Fruit fly (Drosophila melanogaster) whole organism, embryonic: ENCODE measurements around the gene CG42585.
A peak's percentile ranks its signal among the peaks of the same experiment; 100 is the strongest.
"Not testable (repeated sequence)": the region's sequence is repeated elsewhere in the genome, so short reads cannot be mapped to it uniquely, and the experiment has no call there.

Experiments used
- B-H1 ChIP-seq: fragments of 200-800 bp; sonication (Bioruptor generic); IDR thresholded peaks from 3 replicates; pipeline ENCODE4 v1.3.6; 2022; ENCODE audit warnings: missing biosample characterization, missing genetic modification characterization
- Blimp-1 ChIP-seq: fragments of 200-800 bp; sonication (Bioruptor generic); optimal IDR thresholded peaks from 3 replicates; lab custom pipeline; 2018; ENCODE audit warnings: missing biosample characterization, missing genetic modification characterization, mild to moderate bottlenecking, moderate library complexity, missing genetic modification reagents
- BtbVII ChIP-seq: fragments of 200-800 bp; sonication (Bioruptor generic); optimal IDR thresholded peaks from 3 replicates; lab custom pipeline; 2017; ENCODE audit warnings: missing biosample characterization, mild to moderate bottlenecking, missing genetic modification characterization
- CG10366 ChIP-seq: fragments of 200-800 bp; sonication (Bioruptor generic); IDR thresholded peaks from 2 replicates; pipeline ENCODE4 v1.3.6; 2022; ENCODE audit warnings: missing biosample characterization, missing genetic modification characterization
- CG10959 ChIP-seq: fragments of 200-800 bp; sonication (Bioruptor generic); IDR thresholded peaks from 2 replicates; pipeline ENCODE4 v1.3.6; 2022; ENCODE audit warnings: missing biosample characterization, missing genetic modification characterization
- CG11504 ChIP-seq: fragments of 200-800 bp; sonication (Bioruptor generic); optimal IDR thresholded peaks from 3 replicates; lab custom pipeline; 2019; ENCODE audit warnings: missing biosample characterization, mild to moderate bottlenecking, missing genetic modification characterization, moderate library complexity
- CG11560 ChIP-seq: fragments of 200-800 bp; sonication (Bioruptor generic); IDR thresholded peaks from 3 replicates; pipeline ENCODE4 v1.3.6; 2022; ENCODE audit warnings: missing biosample characterization, missing genetic modification characterization
- CG12155 ChIP-seq: fragments of 200-800 bp; sonication (Bioruptor generic); optimal IDR thresholded peaks from 3 replicates; lab custom pipeline; 2016; ENCODE audit warnings: missing biosample characterization, missing genetic modification characterization
- CG14710 ChIP-seq: fragments of 200-800 bp; sonication (Bioruptor generic); optimal IDR thresholded peaks from 3 replicates; lab custom pipeline; 2019; ENCODE audit warnings: missing biosample characterization, mild to moderate bottlenecking, missing genetic modification characterization, moderate library complexity
- CG16815 ChIP-seq: fragments of 200-800 bp; sonication (Bioruptor generic); optimal IDR thresholded peaks from 3 replicates; lab custom pipeline; 2017; ENCODE audit warnings: missing biosample characterization, mild to moderate bottlenecking, missing genetic modification characterization
- CG2116 ChIP-seq: fragments of 200-800 bp; sonication (Bioruptor generic); optimal IDR thresholded peaks from 3 replicates; lab custom pipeline; 2018; ENCODE audit warnings: missing biosample characterization, mild to moderate bottlenecking, missing genetic modification characterization
- CG2199 ChIP-seq: fragments of 200-800 bp; sonication (Bioruptor generic); IDR thresholded peaks from 3 replicates; pipeline ENCODE4 v1.3.6; 2022; ENCODE audit warnings: missing biosample characterization, missing genetic modification characterization
- CG30403 ChIP-seq: fragments of 200-800 bp; sonication (Bioruptor generic); optimal IDR thresholded peaks from 3 replicates; lab custom pipeline; 2016; ENCODE audit warnings: missing biosample characterization, missing genetic modification characterization
- CG31224 ChIP-seq: fragments of 200-800 bp; sonication (Bioruptor generic); IDR thresholded peaks from 2 replicates; pipeline ENCODE4 v1.3.6; 2022; ENCODE audit warnings: missing biosample characterization, missing genetic modification characterization
- CG31441 ChIP-seq: fragments of 200-800 bp; sonication (Bioruptor generic); IDR thresholded peaks from 2 replicates; pipeline ENCODE4 v1.3.6; 2022; ENCODE audit warnings: missing biosample characterization, missing genetic modification characterization
- CG32532 ChIP-seq: fragments of 200-800 bp; sonication (Bioruptor generic); IDR thresholded peaks from 2 replicates; pipeline ENCODE4 v1.3.6; 2022; ENCODE audit warnings: missing biosample characterization, missing genetic modification characterization
- CG3407 ChIP-seq: fragments of 200-800 bp; sonication (Bioruptor generic); optimal IDR thresholded peaks from 2 replicates; lab custom pipeline; 2018; ENCODE audit warnings: missing biosample characterization, mild to moderate bottlenecking, missing genetic modification characterization
- CG4730 ChIP-seq: fragments of 200-800 bp; sonication (Bioruptor generic); IDR thresholded peaks from 2 replicates; pipeline ENCODE4 v1.3.6; 2022; ENCODE audit warnings: missing biosample characterization, missing genetic modification characterization
- CG4820 ChIP-seq: fragments of 200-800 bp; sonication (Bioruptor generic); optimal IDR thresholded peaks from 3 replicates; lab custom pipeline; 2016; ENCODE audit warnings: missing biosample characterization, missing genetic modification characterization
- CG4854 ChIP-seq: fragments of 200-800 bp; sonication (Bioruptor generic); optimal IDR thresholded peaks from 2 replicates; lab custom pipeline; 2016; ENCODE audit warnings: missing biosample characterization, missing genetic modification characterization, inconsistent platforms
- CG6175 ChIP-seq: fragments of 200-800 bp; sonication (Bioruptor generic); IDR thresholded peaks from 3 replicates; pipeline ENCODE4 v1.3.6; 2022; ENCODE audit warnings: missing biosample characterization, missing genetic modification characterization
- CG8089 ChIP-seq: fragments of 200-800 bp; sonication (Bioruptor generic); optimal IDR thresholded peaks from 3 replicates; lab custom pipeline; 2016; ENCODE audit warnings: missing biosample characterization, missing genetic modification characterization
- CG8478 ChIP-seq: fragments of >200 bp; optimal IDR thresholded peaks from 2 replicates; lab custom pipeline; 2018
- D19A ChIP-seq: fragments of 200-800 bp; optimal IDR thresholded peaks from 3 replicates; lab custom pipeline; 2019; ENCODE audit warnings: missing biosample characterization, mild to moderate bottlenecking, missing genetic modification characterization, moderate library complexity
- D19B ChIP-seq: fragments of 200-800 bp; sonication (Bioruptor generic); optimal IDR thresholded peaks from 2 replicates; lab custom pipeline; 2017; ENCODE audit warnings: missing biosample characterization, mild to moderate bottlenecking, missing genetic modification characterization
- Gug ChIP-seq: fragments of 200-800 bp; sonication (Bioruptor generic); IDR thresholded peaks from 4 replicates; pipeline ENCODE4 v1.3.6; 2022; ENCODE audit warnings: missing biosample characterization, missing genetic modification characterization
- Hand ChIP-seq: fragments of 200-800 bp; sonication (Bioruptor generic); optimal IDR thresholded peaks from 2 replicates; lab custom pipeline; 2017; ENCODE audit warnings: mild to moderate bottlenecking, missing biosample characterization, missing genetic modification reagents, missing genetic modification characterization
- Hey ChIP-seq: fragments of 200-800 bp; sonication (Bioruptor generic); optimal IDR thresholded peaks from 3 replicates; lab custom pipeline; 2018; ENCODE audit warnings: missing biosample characterization, mild to moderate bottlenecking, missing genetic modification characterization
- HmgZ ChIP-seq: fragments of 200-800 bp; sonication (Bioruptor generic); optimal IDR thresholded peaks from 2 replicates; lab custom pipeline; 2018; ENCODE audit warnings: missing biosample characterization, mild to moderate bottlenecking, missing genetic modification characterization
- Nf-YB ChIP-seq: fragments of 200-800 bp; sonication (Bioruptor generic); optimal IDR thresholded peaks from 3 replicates; lab custom pipeline; 2019; ENCODE audit warnings: missing biosample characterization, mild to moderate bottlenecking, missing genetic modification characterization, moderate library complexity
- Ptx1 ChIP-seq: fragments of 200-800 bp; sonication (Bioruptor generic); IDR thresholded peaks from 2 replicates; pipeline ENCODE4 v1.3.6; 2022; ENCODE audit warnings: missing biosample characterization, missing genetic modification characterization
- Six4 ChIP-seq: fragments of 200-800 bp; sonication (Bioruptor generic); optimal IDR thresholded peaks from 2 replicates; lab custom pipeline; 2016; ENCODE audit warnings: missing biosample characterization, missing genetic modification characterization
- Spps ChIP-seq: fragments of 200-800 bp; sonication (Bioruptor generic); optimal IDR thresholded peaks from 2 replicates; lab custom pipeline; 2018; ENCODE audit warnings: missing biosample characterization, mild to moderate bottlenecking, missing genetic modification characterization
- crol ChIP-seq: fragments of 200-800 bp; sonication (Bioruptor generic); IDR thresholded peaks from 2 replicates; pipeline ENCODE4 v1.3.6; 2022; ENCODE audit warnings: missing biosample characterization, missing genetic modification characterization
- dm ChIP-seq: fragments of 200-800 bp; sonication (Bioruptor generic); optimal IDR thresholded peaks from 3 replicates; lab custom pipeline; 2016; ENCODE audit warnings: missing biosample characterization, missing genetic modification characterization
- dmrt11E ChIP-seq: fragments of 200-800 bp; sonication (Bioruptor generic); optimal IDR thresholded peaks from 3 replicates; lab custom pipeline; 2018; ENCODE audit warnings: missing biosample characterization, mild to moderate bottlenecking, missing genetic modification characterization, moderate library complexity
- fu2 ChIP-seq: fragments of 200-800 bp; sonication (Bioruptor generic); optimal IDR thresholded peaks from 2 replicates; lab custom pipeline; 2016; ENCODE audit warnings: missing biosample characterization, missing genetic modification characterization
- gcm2 ChIP-seq: fragments of 200-800 bp; sonication (Bioruptor generic); optimal IDR thresholded peaks from 2 replicates; lab custom pipeline; 2016; ENCODE audit warnings: missing biosample characterization, missing genetic modification characterization
- gfzf ChIP-seq: fragments of 200-800 bp; sonication (Bioruptor generic); optimal IDR thresholded peaks from 2 replicates; lab custom pipeline; 2016; ENCODE audit warnings: missing biosample characterization, mild to moderate bottlenecking, missing genetic modification characterization, moderate library complexity
- h ChIP-seq: fragments of >200 bp; optimal IDR thresholded peaks from 2 replicates; lab custom pipeline; 2017
- jing ChIP-seq: fragments of 200-800 bp; sonication (Bioruptor generic); optimal IDR thresholded peaks from 2 replicates; lab custom pipeline; 2018; ENCODE audit warnings: missing biosample characterization, mild to moderate bottlenecking, missing genetic modification characterization
- kah ChIP-seq: fragments of 200-800 bp; sonication (Bioruptor generic); optimal IDR thresholded peaks from 2 replicates; lab custom pipeline; 2018; ENCODE audit warnings: missing biosample characterization, mild to moderate bottlenecking, missing genetic modification characterization
- nau ChIP-seq: fragments of 200-800 bp; sonication (Bioruptor generic); optimal IDR thresholded peaks from 3 replicates; lab custom pipeline; 2017; ENCODE audit warnings: missing biosample characterization, mild to moderate bottlenecking, missing genetic modification characterization, missing genetic modification reagents
- salm ChIP-seq: fragments of 200-800 bp; sonication (Bioruptor generic); optimal IDR thresholded peaks from 2 replicates; lab custom pipeline; 2018; ENCODE audit warnings: missing biosample characterization, mild to moderate bottlenecking, missing genetic modification characterization
- scrt ChIP-seq: fragments of 200-800 bp; sonication (Bioruptor generic); optimal IDR thresholded peaks from 2 replicates; lab custom pipeline; 2018; ENCODE audit warnings: missing biosample characterization, mild to moderate bottlenecking, missing genetic modification characterization, moderate library complexity
- toy ChIP-seq: fragments of 200-800 bp; sonication (Bioruptor generic); IDR thresholded peaks from 2 replicates; pipeline ENCODE4 v1.3.6; 2022; ENCODE audit warnings: missing biosample characterization, missing genetic modification characterization
- trh ChIP-seq: fragments of 200-800 bp; sonication (Bioruptor generic); optimal IDR thresholded peaks from 2 replicates; lab custom pipeline; 2016; ENCODE audit warnings: missing biosample characterization, missing genetic modification characterization
- twi ChIP-seq: fragments of 200-800 bp; optimal IDR thresholded peaks from 2 replicates; lab custom pipeline; 2019; ENCODE audit warnings: missing biosample characterization, mild to moderate bottlenecking, missing genetic modification characterization, moderate library complexity
- zf30C ChIP-seq: fragments of 200-800 bp; sonication (Bioruptor generic); optimal IDR thresholded peaks from 3 replicates; lab custom pipeline; 2018; ENCODE audit warnings: missing biosample characterization, mild to moderate bottlenecking, missing genetic modification characterization

The CG42585 gene

dm6 chr2L:14739614-14740013 lies at the start of gene CG42585:
TSS of gene CG42585 (plus strand) at chr2L:14739914.
- TF ChIP-seq CG14710 (tag; lab: Kevin White, UChicago); CG3407; trh (GFP tag; lab: Kevin White, UChicago): not testable (repeated sequence)
- TF ChIP-seq, all 482 proteins: peak for 0; not testable (repeated sequence) for 482

dm6 chr2L:14690285-14690684 lies 49.4 kb upstream of the CG42585 start:
- TF ChIP-seq CG11504 (tag; lab: Kevin White, UChicago), result peak; percentile 99
- TF ChIP-seq Six4 (GFP tag; lab: Kevin White, UChicago), result no peak
- TF ChIP-seq CG2199 (GFP tag; lab: Robert Waterston, UW), result 0 out of 3 replicates have a peak, but pooled peaks have one; percentile 77
- no peak for TF ChIP-seq h (lab: Kevin White, UChicago)
- no peak for TF ChIP-seq fu2 (GFP tag; lab: Kevin White, UChicago)
- TF ChIP-seq D19A, result peak; percentile 29
- peak; percentile 83 for TF ChIP-seq scrt (GFP tag; lab: Kevin White, UChicago)

dm6 chr2L:14690791-14691190 lies 48.9 kb upstream of the CG42585 start:
- TF ChIP-seq gcm2 (GFP tag; lab: Kevin White, UChicago) (no peak), nau (GFP tag; lab: Kevin White, UChicago) (no peak), Gug (GFP tag; lab: Robert Waterston, UW) (no peak), gfzf (GFP tag; lab: Kevin White, UChicago) (no peak), toy (GFP tag; lab: Robert Waterston, UW) (no peak), Nf-YB (GFP tag; lab: Kevin White, UChicago) (no peak), Ptx1 (GFP tag; lab: Robert Waterston, UW) (no peak), D19A (peak; percentile 38), Hey (tag; lab: Kevin White, UChicago) (no peak), CG8478 (lab: Kevin White, UChicago) (no peak), D19B (GFP tag; lab: Kevin White, UChicago) (no peak), dm (GFP tag; lab: Kevin White, UChicago) (no peak), CG12155 (no peak), CG4854 (GFP tag; lab: Kevin White, UChicago) (no peak), CG10366 (GFP tag; lab: Robert Waterston, UW) (no peak), zf30C (GFP tag; lab: Kevin White, UChicago) (peak; percentile 71), HmgZ (tag; lab: Kevin White, UChicago) (no peak), Hand (GFP tag; lab: Kevin White, UChicago) (no peak), CG32532 (no peak), dmrt11E (tag; lab: Kevin White, UChicago) (peak; percentile 85), BtbVII (GFP tag; lab: Kevin White, UChicago) (no peak), Spps (tag; lab: Kevin White, UChicago) (peak; percentile 15), CG4730 (GFP tag; lab: Robert Waterston, UW) (0 out of 2 replicates have a peak, but pooled peaks have one; percentile 11), CG8089 (GFP tag; lab: Kevin White, UChicago) (no peak), CG11560 (no peak), kah (GFP tag; lab: Kevin White, UChicago) (no peak), twi (peak; percentile 42), salm (no peak), CG4820 (GFP tag; lab: Kevin White, UChicago) (peak; percentile 51), CG10959 (GFP tag; lab: Robert Waterston, UW) (peak; percentile 47; the same call in 1 of the 2 replicates), crol (GFP tag; lab: Robert Waterston, UW) (no peak), CG31224 (GFP tag; lab: Robert Waterston, UW) (no peak), CG31441 (0 out of 2 replicates have a peak, but pooled peaks have one; percentile 33), CG2116 (GFP tag; lab: Kevin White, UChicago) (no peak), CG30403 (GFP tag; lab: Kevin White, UChicago) (no peak), Blimp-1 (GFP tag; lab: Kevin White, UChicago) (no peak), jing (GFP tag; lab: Kevin White, UChicago) (no peak), B-H1 (no peak), CG6175 (GFP tag; lab: Robert Waterston, UW) (no peak), CG16815 (GFP tag; lab: Kevin White, UChicago) (peak; percentile 13), Six4 (GFP tag; lab: Kevin White, UChicago) (no peak)
